Worm (Caenorhabditis elegans): Measurements from ENCODE around the gene rhr-2.

Gene rhr-2

DNA sequence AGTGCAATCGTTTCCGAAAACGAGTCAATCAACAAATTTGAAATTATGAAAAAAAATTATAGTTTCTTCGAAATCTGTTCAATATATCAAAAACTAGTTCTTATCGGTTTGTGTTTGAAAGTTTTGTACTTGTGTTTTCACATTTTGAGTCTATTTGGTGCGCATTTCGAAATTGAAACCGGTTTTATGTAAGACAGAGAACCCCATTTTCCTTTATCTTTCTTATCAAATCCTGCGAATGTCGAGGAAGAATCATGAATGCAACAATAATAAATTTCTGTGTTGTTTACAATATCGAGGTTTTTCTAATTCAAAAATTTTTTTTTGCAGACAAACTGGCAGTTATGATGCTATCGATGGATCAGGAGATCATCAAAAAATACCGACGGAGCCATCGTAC, 47.1 kb downstream of the rhr-2 start:
- TF ChIP-seq tra-4 (tag; optimal IDR thresholded peaks at IDR 0.05), result no peak

DNA sequence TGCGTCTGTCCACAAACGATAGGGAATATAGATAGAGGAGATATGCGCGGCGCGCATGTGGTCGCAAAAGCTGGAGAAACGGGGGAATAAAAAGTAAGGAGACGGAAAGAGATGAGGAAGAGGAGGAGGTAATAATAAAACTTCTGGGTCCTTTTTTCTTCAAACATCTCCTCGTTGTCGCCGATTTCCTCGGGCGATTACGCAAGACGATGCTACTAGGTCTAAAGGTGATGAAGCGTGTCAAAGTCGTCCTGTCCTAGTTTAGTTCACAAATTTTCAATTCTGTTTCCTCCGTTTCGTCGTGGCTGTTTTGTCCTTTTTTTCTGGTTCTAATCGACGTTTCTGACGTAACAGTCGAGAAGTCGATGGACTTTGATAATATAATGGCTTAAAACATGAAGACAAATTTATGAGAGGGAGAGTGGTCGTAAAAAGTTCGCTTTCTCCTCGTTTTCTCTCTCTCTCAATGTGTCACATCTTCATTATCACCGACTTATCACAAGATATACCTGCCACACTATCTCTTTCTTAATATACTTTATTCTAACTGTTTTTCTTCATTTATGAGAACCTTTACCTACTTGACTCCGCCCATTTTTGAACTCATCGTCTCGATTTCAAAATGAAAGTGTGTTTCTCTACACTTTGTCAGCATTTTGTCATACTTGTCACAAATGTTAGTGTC, 49.3 kb downstream of the rhr-2 start:
- no peak for TF ChIP-seq hmbx-1 (tag; optimal IDR thresholded peaks at IDR 0.05)
- 0 out of 2 replicates have a peak, but pooled peaks have one; percentile 44 for TF ChIP-seq scrt-1 (GFP tag; IDR thresholded peaks at IDR 0.05)
